Worm (Caenorhabditis elegans) whole organism, late embryonic: ENCODE data around the gene Y82E9BR.9.
A peak's percentile ranks its signal among the peaks of the same experiment; 100 is the strongest.

Experiments used
- C08G9.2 ChIP-seq: sonication (generic microtip); optimal IDR thresholded peaks from 2 replicates; lab custom pipeline; 2016; ENCODE audit warnings: mild to moderate bottlenecking, missing genetic modification characterization, moderate library complexity, missing compliant biosample characterization
- F13H6.1 ChIP-seq: sonication (generic microtip); optimal IDR thresholded peaks from 2 replicates; lab custom pipeline; 2016; ENCODE audit warnings: missing genetic modification characterization, missing compliant biosample characterization
- ama-1 ChIP-seq: fragments of 150-350 bp; optimal IDR thresholded peaks from 2 replicates; lab custom pipeline; 2014
- ceh-18 ChIP-seq: sonication (generic microtip); optimal IDR thresholded peaks from 2 replicates; lab custom pipeline; 2016; ENCODE audit warnings: missing genetic modification characterization, missing compliant biosample characterization
- ceh-19 ChIP-seq: fragments of 200-800 bp; sonication (Bioruptor generic); optimal IDR thresholded peaks from 2 replicates; lab custom pipeline; 2018; ENCODE audit warnings: mild to moderate bottlenecking, missing genetic modification characterization, missing compliant biosample characterization
- ceh-2 ChIP-seq: sonication (generic microtip); optimal IDR thresholded peaks from 2 replicates; lab custom pipeline; 2016; ENCODE audit warnings: missing genotype, missing genetic modification characterization, missing compliant biosample characterization
- ceh-30 ChIP-seq: fragments of 150-350 bp; optimal IDR thresholded peaks from 2 replicates; lab custom pipeline; 2014; ENCODE audit warnings: missing biosample characterization, missing genetic modification characterization
- ceh-31 ChIP-seq: sonication (generic microtip); optimal IDR thresholded peaks from 2 replicates; lab custom pipeline; 2016; ENCODE audit warnings: missing genetic modification characterization, missing compliant biosample characterization
- ceh-34 ChIP-seq: sonication (generic microtip); optimal IDR thresholded peaks from 2 replicates; lab custom pipeline; 2016; ENCODE audit warnings: mild to moderate bottlenecking, missing genetic modification characterization, missing compliant biosample characterization
- ceh-48 ChIP-seq: sonication (generic microtip); optimal IDR thresholded peaks from 2 replicates; lab custom pipeline; 2016; ENCODE audit warnings: missing genetic modification characterization, inconsistent platforms, missing compliant biosample characterization
- ceh-6 ChIP-seq: fragments of 200-800 bp; sonication (Bioruptor generic); optimal IDR thresholded peaks from 2 replicates; lab custom pipeline; 2018; ENCODE audit warnings: mild to moderate bottlenecking, missing genetic modification characterization, missing compliant biosample characterization
- che-1 ChIP-seq: sonication (generic microtip); optimal IDR thresholded peaks from 2 replicates; lab custom pipeline; 2016; ENCODE audit warnings: mild to moderate bottlenecking, missing genetic modification characterization, missing compliant biosample characterization
- elt-2 ChIP-seq: sonication (generic microtip); optimal IDR thresholded peaks from 2 replicates; lab custom pipeline; 2016; ENCODE audit warnings: missing genetic modification reagents, missing genetic modification characterization, missing compliant biosample characterization
- elt-4 ChIP-seq: sonication (generic microtip); optimal IDR thresholded peaks from 2 replicates; lab custom pipeline; 2016; ENCODE audit warnings: missing genetic modification characterization, missing compliant biosample characterization
- ets-4 ChIP-seq: sonication (generic microtip); optimal IDR thresholded peaks from 2 replicates; lab custom pipeline; 2016; ENCODE audit warnings: missing genetic modification characterization, missing compliant biosample characterization
- eyg-1 ChIP-seq: sonication (generic microtip); optimal IDR thresholded peaks from 2 replicates; lab custom pipeline; 2016; ENCODE audit warnings: missing genotype, missing genetic modification characterization, missing compliant biosample characterization
- fax-1 ChIP-seq: sonication (generic microtip); optimal IDR thresholded peaks from 2 replicates; lab custom pipeline; 2016; ENCODE audit warnings: missing genotype, missing genetic modification characterization, missing compliant biosample characterization
- fkh-6 ChIP-seq: sonication (generic microtip); optimal IDR thresholded peaks from 2 replicates; lab custom pipeline; 2016; ENCODE audit warnings: missing genetic modification characterization, missing compliant biosample characterization
- hlh-13 ChIP-seq: fragments of 200-800 bp; sonication (Bioruptor generic); optimal IDR thresholded peaks from 2 replicates; lab custom pipeline; 2018; ENCODE audit warnings: mild to moderate bottlenecking, missing genetic modification characterization, missing compliant biosample characterization
- hlh-15 ChIP-seq: sonication (generic microtip); optimal IDR thresholded peaks from 2 replicates; lab custom pipeline; 2016; ENCODE audit warnings: missing genetic modification characterization, missing compliant biosample characterization
- hlh-30 ChIP-seq: sonication (generic microtip); optimal IDR thresholded peaks from 2 replicates; lab custom pipeline; 2017; ENCODE audit warnings: antibody characterized with exemption, missing genetic modification characterization, missing compliant biosample characterization; ENCODE audit not compliant: insufficient read depth
- hlh-8 ChIP-seq: sonication (generic microtip); optimal IDR thresholded peaks from 2 replicates; lab custom pipeline; 2016; ENCODE audit warnings: missing genotype, missing genetic modification characterization, missing compliant biosample characterization
- lim-6 ChIP-seq: sonication (generic microtip); optimal IDR thresholded peaks from 2 replicates; lab custom pipeline; 2016; ENCODE audit warnings: missing genetic modification characterization, missing compliant biosample characterization
- mec-3 ChIP-seq: sonication (generic microtip); optimal IDR thresholded peaks from 2 replicates; lab custom pipeline; 2016; ENCODE audit warnings: borderline replicate concordance, missing genetic modification characterization, missing compliant biosample characterization
- nfya-1 ChIP-seq: sonication (generic microtip); optimal IDR thresholded peaks from 2 replicates; lab custom pipeline; 2017; ENCODE audit warnings: missing genetic modification characterization, mild to moderate bottlenecking, missing compliant biosample characterization, antibody characterized with exemption, moderate library complexity
- nhr-232 ChIP-seq: sonication (generic microtip); optimal IDR thresholded peaks from 2 replicates; lab custom pipeline; 2016; ENCODE audit warnings: missing genetic modification characterization, missing compliant biosample characterization
- odd-2 ChIP-seq: sonication (generic microtip); optimal IDR thresholded peaks from 2 replicates; lab custom pipeline; 2017; ENCODE audit warnings: antibody characterized with exemption, mild to moderate bottlenecking, missing genetic modification characterization, missing compliant biosample characterization
- pag-3 ChIP-seq: sonication (generic microtip); optimal IDR thresholded peaks from 2 replicates; lab custom pipeline; 2016; ENCODE audit warnings: missing compliant biosample characterization, missing genetic modification characterization, borderline replicate concordance
- pat-9 ChIP-seq: fragments of 200-800 bp; sonication (Bioruptor generic); optimal IDR thresholded peaks from 2 replicates; lab custom pipeline; 2018; ENCODE audit warnings: mild to moderate bottlenecking, missing genetic modification characterization, moderate library complexity, missing compliant biosample characterization
- pax-1 ChIP-seq: fragments of 150-350 bp; optimal IDR thresholded peaks from 2 replicates; lab custom pipeline; 2014; ENCODE audit warnings: missing biosample characterization, missing genetic modification characterization
- ref-2 ChIP-seq: sonication (generic microtip); optimal IDR thresholded peaks from 2 replicates; lab custom pipeline; 2016; ENCODE audit warnings: missing genetic modification characterization, missing compliant biosample characterization
- sox-2 ChIP-seq: fragments of 200-800 bp; sonication (Bioruptor generic); IDR thresholded peaks from 2 replicates; pipeline ENCODE4 v1.3.6; 2022; ENCODE audit warnings: missing genetic modification reagents, missing genetic modification characterization, missing compliant biosample characterization
- sox-4 ChIP-seq: sonication (generic microtip); optimal IDR thresholded peaks from 2 replicates; lab custom pipeline; 2017; ENCODE audit warnings: mild to moderate bottlenecking, missing genetic modification characterization, inconsistent platforms, missing compliant biosample characterization
- syd-9 ChIP-seq: sonication (generic microtip); optimal IDR thresholded peaks from 2 replicates; lab custom pipeline; 2016; ENCODE audit warnings: mild to moderate bottlenecking, missing genetic modification characterization, moderate library complexity, missing compliant biosample characterization
- ttx-3 ChIP-seq: sonication (generic microtip); optimal IDR thresholded peaks from 2 replicates; lab custom pipeline; 2016; ENCODE audit warnings: missing genetic modification reagents, missing genetic modification characterization, missing compliant biosample characterization
- unc-42 ChIP-seq: sonication (generic microtip); optimal IDR thresholded peaks from 2 replicates; lab custom pipeline; 2016; ENCODE audit warnings: missing genotype, missing genetic modification characterization, missing compliant biosample characterization
- unc-55 ChIP-seq: sonication (generic microtip); optimal IDR thresholded peaks from 2 replicates; lab custom pipeline; 2017; ENCODE audit warnings: missing biosample characterization, missing genetic modification reagents, missing genetic modification characterization
- unc-86 ChIP-seq: sonication (generic microtip); optimal IDR thresholded peaks from 2 replicates; lab custom pipeline; 2016; ENCODE audit warnings: missing genetic modification characterization, missing compliant biosample characterization
- zip-5 ChIP-seq: sonication (generic microtip); optimal IDR thresholded peaks from 2 replicates; lab custom pipeline; 2016; ENCODE audit warnings: missing genetic modification characterization, missing compliant biosample characterization

Gene Y82E9BR.9

DNA sequence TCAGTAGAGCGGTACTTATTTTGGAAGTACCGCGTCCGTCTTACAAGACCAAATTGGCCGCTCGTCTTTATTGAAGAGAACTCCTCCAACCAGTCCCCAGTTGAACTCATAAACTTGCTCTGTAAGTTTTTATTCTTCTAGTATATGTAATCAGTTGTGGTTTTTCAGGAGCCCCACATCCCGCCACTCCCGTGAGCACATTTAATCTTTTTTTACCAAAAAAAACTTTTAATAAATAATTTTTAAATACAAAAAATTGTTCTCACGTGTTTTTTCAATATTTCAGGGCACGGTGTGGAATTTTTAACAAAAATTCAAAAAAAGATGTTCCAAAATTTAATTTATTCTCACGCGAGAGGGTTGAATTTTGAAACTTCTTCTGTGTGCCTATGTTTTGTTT lies 35.1 kb downstream of the Y82E9BR.9 start, which contains the start of gene fbxa-14:
TSS of gene fbxa-14 (minus strand) at position 101 of the 400 bp plus-strand sequence.
- TF ChIP-seq hlh-8 (tag; lab: Kevin White, UChicago) (no peak), ceh-31 (tag; lab: Kevin White, UChicago) (no peak), ceh-18 (tag; lab: Kevin White, UChicago) (no peak), hlh-30 (tag; lab: Kevin White, UChicago) (no peak), ceh-30 (tag; lab: Kevin White, UChicago) (no peak), ets-4 (tag; lab: Kevin White, UChicago) (no peak)

DNA sequence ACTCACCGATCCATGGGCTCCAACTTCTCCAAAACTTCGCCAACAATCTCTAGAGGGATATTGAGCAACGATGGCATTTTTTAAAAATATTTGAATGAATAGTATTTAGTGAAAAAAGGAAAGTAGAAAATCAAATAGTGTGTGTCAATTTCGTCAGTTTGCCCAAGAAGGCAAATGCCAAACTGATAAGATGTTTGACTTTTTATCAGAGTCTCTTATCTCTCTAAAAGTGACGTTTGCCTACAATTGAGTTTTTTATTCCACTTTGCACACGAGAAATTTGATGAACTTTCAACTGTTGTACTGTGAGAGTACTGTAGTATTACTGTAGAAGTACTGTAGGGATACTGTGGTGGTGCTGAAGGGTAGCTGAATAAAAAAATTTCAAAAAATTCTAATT lies 36.0 kb downstream of the Y82E9BR.9 start:
- TF ChIP-seq unc-42 (tag; lab: Kevin White, UChicago): no peak
- peak; percentile 91 for TF ChIP-seq elt-2
- TF ChIP-seq pag-3 (tag; lab: Kevin White, UChicago): no peak

DNA sequence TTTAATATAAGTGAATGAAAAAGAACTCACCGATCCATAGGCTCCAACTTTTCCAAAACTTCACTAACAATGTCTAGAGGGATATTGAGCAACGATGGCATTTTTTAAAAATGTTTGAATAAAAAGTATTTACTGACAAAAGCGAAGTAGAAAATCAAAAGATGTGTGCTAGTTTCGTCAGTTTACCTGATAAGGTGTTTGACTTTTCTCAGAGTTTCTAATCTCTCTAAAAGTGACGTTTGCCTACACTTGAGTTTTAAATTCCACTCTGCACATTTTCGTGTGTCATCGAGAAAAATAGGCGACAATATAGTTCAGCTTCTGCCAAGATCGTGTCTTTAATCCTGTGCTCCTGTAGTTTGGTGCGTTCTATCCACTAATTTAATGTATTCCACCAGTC lies 38.0 kb downstream of the Y82E9BR.9 start, which contains the start of gene fbxa-15:
TSS of gene fbxa-15 (minus strand) at position 101 of the 400 bp plus-strand sequence.
- no peak for TF ChIP-seq nhr-232
- TF ChIP-seq pax-1 (tag; lab: Kevin White, UChicago): no peak
- TF ChIP-seq fax-1 (tag; lab: Kevin White, UChicago): no peak
- TF ChIP-seq elt-2: no peak
- TF ChIP-seq unc-55 (GFP tag; lab: Kevin White, UChicago): no peak
- TF ChIP-seq, all 69 proteins: peak for 0

DNA sequence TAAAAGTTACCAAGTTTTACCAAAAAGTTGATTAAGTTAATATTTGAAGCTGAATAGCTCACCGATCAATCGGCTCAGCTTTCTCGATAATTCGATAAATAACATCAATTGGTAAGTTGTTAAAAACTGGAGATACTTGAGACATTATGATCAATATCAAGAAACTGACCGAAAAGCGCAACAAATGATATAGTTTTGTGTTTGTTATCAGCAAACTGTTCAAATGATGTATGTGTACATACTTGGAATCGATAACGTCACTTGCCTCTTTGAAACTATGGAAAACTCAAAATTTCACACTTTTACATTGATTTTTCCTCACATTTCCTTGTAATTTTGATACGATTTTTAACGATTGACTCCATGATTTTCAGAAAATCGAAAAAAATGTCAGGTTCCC lies 44.5 kb downstream of the Y82E9BR.9 start, which contains the start of the genes fbxa-80 and fbxa-19:
TSS of gene fbxa-80 (minus strand) at position 173 of the 400 bp plus-strand sequence.
TSS of gene fbxa-19 (plus strand) at position 364 of the 400 bp plus-strand sequence.
- no peak for TF ChIP-seq eyg-1 (tag; lab: Kevin White, UChicago)
- TF ChIP-seq ceh-48 (tag; lab: Kevin White, UChicago): no peak
- TF ChIP-seq mec-3: no peak
- TF ChIP-seq F13H6.1 (tag; lab: Kevin White, UChicago): no peak
- TF ChIP-seq ceh-18 (tag; lab: Kevin White, UChicago): no peak
- TF ChIP-seq zip-5: no peak
- TF ChIP-seq pat-9: no peak
- no peak for TF ChIP-seq ceh-19 (GFP tag; lab: Kevin White, UChicago)

- TF ChIP-seq hlh-15 (tag; lab: Kevin White, UChicago): no peak
- TF ChIP-seq hlh-13: no peak
- no peak for TF ChIP-seq elt-2
- no peak for TF ChIP-seq pax-1 (tag; lab: Kevin White, UChicago)
- TF ChIP-seq unc-55 (GFP tag; lab: Kevin White, UChicago): no peak
- TF ChIP-seq unc-42 (tag; lab: Kevin White, UChicago): no peak
- no peak for TF ChIP-seq elt-4 (tag; lab: Kevin White, UChicago)
- TF ChIP-seq ceh-34: no peak
- TF ChIP-seq che-1 (tag; lab: Kevin White, UChicago): no peak
- no peak for TF ChIP-seq lim-6 (tag; lab: Kevin White, UChicago)
- TF ChIP-seq ref-2 (tag; lab: Kevin White, UChicago): no peak
- TF ChIP-seq unc-86 (tag; lab: Kevin White, UChicago): no peak
- TF ChIP-seq ceh-6 (GFP tag; lab: Kevin White, UChicago): no peak
- no peak for TF ChIP-seq mec-3
Observed at ce11 chrIII:1314283-1314682, 45.3 kb downstream of the Y82E9BR.9 start.

- TF ChIP-seq sox-2 (GFP tag; lab: Robert Waterston, UW) (no peak), pat-9 (no peak), nfya-1 (tag; lab: Kevin White, UChicago) (no peak), ceh-2 (no peak), ceh-48 (tag; lab: Kevin White, UChicago) (no peak), ama-1 (lab: Kevin White, UChicago) (no peak), ets-4 (tag; lab: Kevin White, UChicago) (no peak), fkh-6 (no peak), C08G9.2 (tag; lab: Kevin White, UChicago) (no peak), hlh-15 (tag; lab: Kevin White, UChicago) (no peak), ceh-30 (tag; lab: Kevin White, UChicago) (no peak), hlh-30 (tag; lab: Kevin White, UChicago) (no peak), syd-9 (tag; lab: Kevin White, UChicago) (no peak), sox-4 (tag; lab: Kevin White, UChicago) (no peak), pax-1 (tag; lab: Kevin White, UChicago) (no peak), ttx-3 (tag; lab: Kevin White, UChicago) (no peak), odd-2 (tag; lab: Kevin White, UChicago) (no peak), fax-1 (tag; lab: Kevin White, UChicago) (no peak)
Observed at ce11 chrIII:1311367-1311766, 48.2 kb downstream of the Y82E9BR.9 start.
